Fruit fly (Drosophila melanogaster) whole organism, embryonic: ENCODE results near the gene CG8507.
A peak's percentile ranks its signal among the peaks of the same experiment; 100 is the strongest.

Experiments
- B-H2 ChIP-seq: fragments of 200-800 bp; sonication (Bioruptor generic); optimal IDR thresholded peaks from 2 replicates; lab custom pipeline; 2018; ENCODE audit warnings: missing biosample characterization, mild to moderate bottlenecking, missing genetic modification characterization
- Blimp-1 ChIP-seq: fragments of 200-800 bp; sonication (Bioruptor generic); optimal IDR thresholded peaks from 3 replicates; lab custom pipeline; 2018; ENCODE audit warnings: missing biosample characterization, missing genetic modification characterization, mild to moderate bottlenecking, moderate library complexity, missing genetic modification reagents
- CG11093 ChIP-seq: fragments of 200-800 bp; sonication (Bioruptor generic); IDR thresholded peaks from 3 replicates; pipeline ENCODE4 v1.3.6; 2022; ENCODE audit warnings: missing biosample characterization, missing genetic modification characterization
- CG12299 ChIP-seq: fragments of 200-800 bp; sonication (Bioruptor generic); optimal IDR thresholded peaks from 2 replicates; lab custom pipeline; 2018; ENCODE audit warnings: missing biosample characterization, mild to moderate bottlenecking, missing genetic modification characterization
- CG13287 ChIP-seq: fragments of 200-800 bp; sonication (Bioruptor generic); IDR thresholded peaks from 2 replicates; pipeline ENCODE4 v1.3.6; 2022; ENCODE audit warnings: missing biosample characterization, missing genetic modification characterization; ENCODE audit not compliant: partially characterized antibody
- CG13424 ChIP-seq: fragments of 200-800 bp; sonication (Bioruptor generic); optimal IDR thresholded peaks from 2 replicates; lab custom pipeline; 2019; ENCODE audit warnings: missing biosample characterization, mild to moderate bottlenecking, missing genetic modification characterization, moderate library complexity
- CG1602 ChIP-seq: fragments of 200-800 bp; sonication (Bioruptor generic); optimal IDR thresholded peaks from 3 replicates; lab custom pipeline; 2016; ENCODE audit warnings: missing biosample characterization, missing genetic modification characterization
- CG17186 ChIP-seq: fragments of 200-800 bp; sonication (Bioruptor generic); optimal IDR thresholded peaks from 3 replicates; lab custom pipeline; 2017; ENCODE audit warnings: missing biosample characterization, missing genetic modification reagents, missing genetic modification characterization
- CG17385 ChIP-seq: fragments of 200-800 bp; sonication (Bioruptor generic); optimal IDR thresholded peaks from 3 replicates; lab custom pipeline; 2018; ENCODE audit warnings: missing biosample characterization, mild to moderate bottlenecking, missing genetic modification characterization
- CG1792 ChIP-seq: fragments of 200-800 bp; sonication (Bioruptor generic); optimal IDR thresholded peaks from 2 replicates; lab custom pipeline; 2016; ENCODE audit warnings: missing biosample characterization, missing genetic modification characterization
- CG2889 ChIP-seq: fragments of 200-800 bp; sonication (Bioruptor generic); IDR thresholded peaks from 3 replicates; pipeline ENCODE4 v1.3.6; 2022; ENCODE audit warnings: missing biosample characterization, missing genetic modification characterization
- CG43689 ChIP-seq: fragments of 200-800 bp; sonication (Bioruptor generic); IDR thresholded peaks from 2 replicates; pipeline ENCODE4 v1.3.6; 2022; ENCODE audit warnings: missing biosample characterization, missing genetic modification characterization
- CG4854 ChIP-seq: fragments of 200-800 bp; sonication (Bioruptor generic); optimal IDR thresholded peaks from 2 replicates; lab custom pipeline; 2016; ENCODE audit warnings: missing biosample characterization, missing genetic modification characterization, inconsistent platforms
- CG6813 ChIP-seq: fragments of 200-800 bp; sonication (Bioruptor generic); optimal IDR thresholded peaks from 2 replicates; lab custom pipeline; 2017; ENCODE audit warnings: missing biosample characterization, missing genetic modification characterization, mild to moderate bottlenecking, moderate library complexity, missing genetic modification reagents
- CG8478 ChIP-seq: fragments of >200 bp; optimal IDR thresholded peaks from 2 replicates; lab custom pipeline; 2018
- Chrac-16 ChIP-seq: fragments of 200-800 bp; sonication (Bioruptor generic); optimal IDR thresholded peaks from 3 replicates; lab custom pipeline; 2016; ENCODE audit warnings: missing biosample characterization, missing genetic modification characterization
- Deaf1 ChIP-seq: fragments of 200-800 bp; optimal IDR thresholded peaks from 3 replicates; lab custom pipeline; 2019; ENCODE audit warnings: missing biosample characterization, mild to moderate bottlenecking, missing genetic modification characterization, moderate library complexity
- Dip2 ChIP-seq: fragments of 200-800 bp; sonication (Bioruptor generic); IDR thresholded peaks from 2 replicates; pipeline ENCODE4 v1.3.6; 2022; ENCODE audit warnings: missing biosample characterization, missing genetic modification characterization
- Dp ChIP-seq: fragments of 200-800 bp; sonication (Bioruptor generic); optimal IDR thresholded peaks from 2 replicates; lab custom pipeline; 2018; ENCODE audit warnings: missing biosample characterization, mild to moderate bottlenecking, missing genetic modification characterization, moderate library complexity
- GATAe ChIP-seq: fragments of 200-800 bp; sonication (Bioruptor generic); conservative IDR thresholded peaks from 2 replicates; pipeline ENCODE4 v1.3.6; 2022; ENCODE audit warnings: missing biosample characterization, missing genetic modification characterization
- HLHmδ ChIP-seq: fragments of 200-800 bp; sonication (Bioruptor generic); optimal IDR thresholded peaks from 2 replicates; lab custom pipeline; 2018; ENCODE audit warnings: missing biosample characterization, mild to moderate bottlenecking, missing genetic modification characterization, moderate library complexity
- HmgD ChIP-seq: fragments of 200-800 bp; sonication (Bioruptor generic); optimal IDR thresholded peaks from 3 replicates; lab custom pipeline; 2016; ENCODE audit warnings: missing biosample characterization, missing genetic modification characterization
- Hmr ChIP-seq: fragments of 200-800 bp; sonication (Bioruptor generic); optimal IDR thresholded peaks from 3 replicates; lab custom pipeline; 2017; ENCODE audit warnings: mild to moderate bottlenecking, missing biosample characterization, missing genetic modification reagents, missing genetic modification characterization
- Hr39 ChIP-seq: fragments of >200 bp; optimal IDR thresholded peaks from 2 replicates; lab custom pipeline; 2017
- Nf-YC ChIP-seq: fragments of 200-800 bp; optimal IDR thresholded peaks from 3 replicates; lab custom pipeline; 2019; ENCODE audit warnings: missing biosample characterization, mild to moderate bottlenecking, missing genetic modification characterization, moderate library complexity
- TFAM ChIP-seq: fragments of 200-800 bp; sonication (Bioruptor generic); optimal IDR thresholded peaks from 2 replicates; lab custom pipeline; 2017; ENCODE audit warnings: missing biosample characterization, missing genetic modification characterization, inconsistent platforms
- amos ChIP-seq: fragments of 200-800 bp; sonication (Bioruptor generic); IDR thresholded peaks from 2 replicates; pipeline ENCODE4 v1.3.6; 2022; ENCODE audit warnings: missing biosample characterization, missing genetic modification characterization; ENCODE audit not compliant: partially characterized antibody
- ara ChIP-seq: fragments of 200-800 bp; sonication (Bioruptor generic); IDR thresholded peaks from 2 replicates; pipeline ENCODE4 v1.3.6; 2022; ENCODE audit warnings: missing biosample characterization, missing genetic modification characterization
- ash1 ChIP-seq: fragments of 200-800 bp; sonication (Bioruptor generic); optimal IDR thresholded peaks from 2 replicates; lab custom pipeline; 2018; ENCODE audit warnings: missing biosample characterization, mild to moderate bottlenecking, missing genetic modification characterization
- bcd ChIP-seq: fragments of 200-800 bp; sonication (Bioruptor generic); optimal IDR thresholded peaks from 2 replicates; lab custom pipeline; 2017; ENCODE audit warnings: missing biosample characterization, mild to moderate bottlenecking, missing genetic modification characterization
- chinmo ChIP-seq: fragments of 200-800 bp; sonication (Bioruptor generic); IDR thresholded peaks from 4 replicates; pipeline ENCODE4 v1.3.6; 2022; ENCODE audit warnings: missing biosample characterization, missing genetic modification characterization; ENCODE audit not compliant: partially characterized antibody
- dan ChIP-seq: fragments of 200-800 bp; sonication (Bioruptor generic); IDR thresholded peaks from 2 replicates; pipeline ENCODE4 v1.3.6; 2022; ENCODE audit warnings: missing biosample characterization, missing genetic modification characterization
- ind ChIP-seq: fragments of 200-800 bp; sonication (Bioruptor generic); optimal IDR thresholded peaks from 3 replicates; lab custom pipeline; 2016; ENCODE audit warnings: missing biosample characterization, missing genetic modification characterization
- jigr1 ChIP-seq: fragments of 200-800 bp; sonication (Bioruptor generic); IDR thresholded peaks from 3 replicates; pipeline ENCODE4 v1.3.6; 2022; ENCODE audit warnings: missing biosample characterization, missing genetic modification characterization
- kah ChIP-seq: fragments of 200-800 bp; sonication (Bioruptor generic); optimal IDR thresholded peaks from 2 replicates; lab custom pipeline; 2018; ENCODE audit warnings: missing biosample characterization, mild to moderate bottlenecking, missing genetic modification characterization
- lov ChIP-seq, 2 experiments: fragments of 200-800 bp in 1 of 2; fragments of >200 bp in 1 of 2; sonication (Bioruptor generic) in 1 of 2; IDR thresholded peaks in 1 of 2; optimal IDR thresholded peaks in 1 of 2; 2 replicates in 1 of 2; 3 replicates in 1 of 2; pipeline versions ENCODE4 v1.3.6 to Lab custom; 2017 to 2022; ENCODE audit warnings: missing biosample characterization in 1 of 2, missing genetic modification characterization in 1 of 2
- mld ChIP-seq: fragments of 200-800 bp; sonication (Bioruptor generic); IDR thresholded peaks from 3 replicates; pipeline ENCODE4 v1.3.6; 2022; ENCODE audit warnings: missing biosample characterization, missing genetic modification characterization; ENCODE audit not compliant: partially characterized antibody
- otp ChIP-seq: fragments of 200-800 bp; sonication (Bioruptor generic); IDR thresholded peaks from 3 replicates; pipeline ENCODE4, ENCODE4 v1.3.6; 2022; ENCODE audit warnings: missing biosample characterization, missing genetic modification characterization
- pb ChIP-seq: fragments of 200-800 bp; sonication (Bioruptor generic); optimal IDR thresholded peaks from 3 replicates; lab custom pipeline; 2016; ENCODE audit warnings: missing biosample characterization, missing genetic modification characterization
- pita ChIP-seq: fragments of 200-800 bp; sonication (Bioruptor generic); optimal IDR thresholded peaks from 2 replicates; lab custom pipeline; 2017; ENCODE audit warnings: missing biosample characterization, mild to moderate bottlenecking, missing genetic modification characterization
- prd ChIP-seq, 3 experiments: fragments of >200 bp in 2 of 3; fragments of 200-800 bp in 1 of 3; sonication (Bioruptor generic) in 1 of 3; optimal IDR thresholded peaks in 2 of 3; IDR thresholded peaks in 1 of 3; 2 replicates in 2 of 3; 3 replicates in 1 of 3; pipeline versions ENCODE4 v1.3.6 to Lab custom; 2017 to 2022; ENCODE audit warnings: missing biosample characterization in 1 of 3, missing genetic modification characterization in 1 of 3
- pros ChIP-seq: fragments of 200-800 bp; sonication (Bioruptor generic); optimal IDR thresholded peaks from 3 replicates; lab custom pipeline; 2019; ENCODE audit warnings: missing biosample characterization, mild to moderate bottlenecking, missing genetic modification characterization, moderate library complexity
- rib ChIP-seq: fragments of 200-800 bp; sonication (Bioruptor generic); IDR thresholded peaks from 2 replicates; pipeline ENCODE4 v1.3.6; 2022; ENCODE audit warnings: missing biosample characterization, missing genetic modification characterization
- row ChIP-seq: fragments of 200-800 bp; sonication (Bioruptor generic); IDR thresholded peaks from 3 replicates; pipeline ENCODE4 v1.3.6; 2022; ENCODE audit warnings: missing biosample characterization, missing genetic modification characterization
- sd ChIP-seq: fragments of 200-800 bp; sonication (Bioruptor generic); optimal IDR thresholded peaks from 3 replicates; lab custom pipeline; 2018; ENCODE audit warnings: missing biosample characterization, mild to moderate bottlenecking, missing genetic modification characterization, moderate library complexity
- shn ChIP-seq: fragments of 200-800 bp; sonication (Bioruptor generic); optimal IDR thresholded peaks from 3 replicates; lab custom pipeline; 2016; ENCODE audit warnings: missing biosample characterization, missing genetic modification characterization
- slp2 ChIP-seq: fragments of 200-800 bp; sonication (Bioruptor generic); optimal IDR thresholded peaks from 2 replicates; lab custom pipeline; 2016; ENCODE audit warnings: missing biosample characterization, missing genetic modification characterization
- trem ChIP-seq: fragments of 200-800 bp; optimal IDR thresholded peaks from 3 replicates; lab custom pipeline; 2019; ENCODE audit warnings: missing biosample characterization, mild to moderate bottlenecking, missing genetic modification characterization, moderate library complexity
- unpg ChIP-seq: fragments of 200-800 bp; sonication (Bioruptor generic); optimal IDR thresholded peaks from 3 replicates; lab custom pipeline; 2018; ENCODE audit warnings: missing biosample characterization, mild to moderate bottlenecking, missing genetic modification characterization, moderate library complexity
- vvl ChIP-seq: fragments of 200-800 bp; sonication (Bioruptor generic); IDR thresholded peaks from 2 replicates; pipeline ENCODE4 v1.3.6; 2022; ENCODE audit warnings: missing biosample characterization, missing genetic modification characterization

Gene CG8507

dm6 chr3R:9777941-9778360 is 13.3 kb upstream of the CG8507 start, which contains the start of gene RpS29 (continued):
- TF ChIP-seq pita (GFP tag; lab: Kevin White, UChicago) (no peak), CG1602 (GFP tag; lab: Kevin White, UChicago) (peak; percentile 64), Chrac-16 (peak; percentile 83), pb (GFP tag; lab: Kevin White, UChicago) (peak; percentile 78), CG6813 (GFP tag; lab: Kevin White, UChicago) (peak; percentile 82), HLHmδ (GFP tag; lab: Kevin White, UChicago) (peak; percentile 54), Hr39 (lab: Kevin White, UChicago) (no peak), Dip2 (GFP tag; lab: Robert Waterston, UW) (no peak), row (GFP tag; lab: Robert Waterston, UW) (peak; percentile 75), rib (GFP tag; lab: Robert Waterston, UW) (peak; percentile 52; the same call in 1 of the 2 replicates), pros (GFP tag; lab: Kevin White, UChicago) (no peak), dan (GFP tag; lab: Robert Waterston, UW) (no peak), ash1 (GFP tag; lab: Kevin White, UChicago) (peak; percentile 89), CG11093 (GFP tag; lab: Robert Waterston, UW) (no peak), otp (GFP tag; lab: Robert Waterston, UW) (peak; percentile 66; the same call in 2 of the 3 replicates), Nf-YC (tag; lab: Kevin White, UChicago) (peak; percentile 68), Deaf1 (peak; percentile 43), CG13287 (GFP tag; lab: Robert Waterston, UW) (peak; percentile 97), CG8478 (lab: Kevin White, UChicago) (no peak), trem (tag; lab: Kevin White, UChicago) (peak; percentile 92), kah (GFP tag; lab: Kevin White, UChicago) (peak; percentile 45), B-H2 (peak; percentile 95), Dp (GFP tag; lab: Kevin White, UChicago) (peak; percentile 99), mld (peak; percentile 81), TFAM (GFP tag; lab: Kevin White, UChicago) (no peak), bcd (peak; percentile 85), ara (GFP tag; lab: Robert Waterston, UW) (peak; percentile 60; the same call in 1 of the 2 replicates), CG4854 (peak; percentile 57), HmgD (GFP tag; lab: Kevin White, UChicago) (peak; percentile 92), sd (tag; lab: Kevin White, UChicago) (peak; percentile 44), CG43689 (GFP tag; lab: Robert Waterston, UW) (no peak), chinmo (GFP tag; lab: Robert Waterston, UW) (peak; percentile 92), CG2889 (peak; percentile 65; the same call in 1 of the 3 replicates), CG17385 (GFP tag; lab: Kevin White, UChicago) (peak; percentile 54), shn (GFP tag; lab: Kevin White, UChicago) (peak; percentile 88), CG12299 (tag; lab: Kevin White, UChicago) (peak; percentile 66), lov (optimal IDR thresholded peaks at IDR 0.05; lab: Kevin White, UChicago) (no peak), lov (GFP tag; IDR thresholded peaks at IDR 0.05; lab: Robert Waterston, UW) (peak; percentile 62; the same call in 1 of the 3 replicates), amos (GFP tag; lab: Robert Waterston, UW) (peak; percentile 99), CG13424 (peak; percentile 62), GATAe (GFP tag; lab: Robert Waterston, UW) (no peak; the same call in 1 of the 2 replicates), Blimp-1 (GFP tag; lab: Kevin White, UChicago) (peak; percentile 60), prd (optimal IDR thresholded peaks at IDR 0.05; lab: Kevin White, UChicago) (no peak), prd (GFP tag; IDR thresholded peaks at IDR 0.05; lab: Robert Waterston, UW) (peak; percentile 76), slp2 (GFP tag; lab: Kevin White, UChicago) (peak; percentile 63), CG1792 (GFP tag; lab: Kevin White, UChicago) (peak; percentile 81), ind (peak; percentile 83), Hmr (peak; percentile 94), jigr1 (GFP tag; lab: Robert Waterston, UW) (no peak), vvl (peak; percentile 90), unpg (GFP tag; lab: Kevin White, UChicago) (peak; percentile 66), CG17186 (GFP tag; lab: Kevin White, UChicago) (peak; percentile 90)
